Fruit fly (Drosophila melanogaster) whole organism, prepupa: Measurements from ENCODE around the gene Cdep.

ENCODE experiments used
- Blimp-1 ChIP-seq: fragments of 200-800 bp; sonication (Bioruptor generic); optimal IDR thresholded peaks from 3 replicates; lab custom pipeline; 2017; ENCODE audit warnings: missing biosample characterization, missing genetic modification characterization, mild to moderate bottlenecking, moderate library complexity, missing genetic modification reagents
- CG3032 ChIP-seq: fragments of 200-800 bp; optimal IDR thresholded peaks from 2 replicates; lab custom pipeline; 2019; ENCODE audit warnings: missing biosample characterization, mild to moderate bottlenecking, missing genetic modification characterization, moderate library complexity
- CG32006 ChIP-seq: fragments of 200-800 bp; sonication (Bioruptor generic); optimal IDR thresholded peaks from 3 replicates; lab custom pipeline; 2017; ENCODE audit warnings: missing biosample characterization, mild to moderate bottlenecking, missing genetic modification characterization
- CG7368 ChIP-seq: fragments of 200-800 bp; sonication (Bioruptor generic); optimal IDR thresholded peaks from 3 replicates; lab custom pipeline; 2016; ENCODE audit warnings: missing biosample characterization, missing genetic modification characterization
- Ets96B ChIP-seq: fragments of 200-800 bp; optimal IDR thresholded peaks from 2 replicates; lab custom pipeline; 2019; ENCODE audit warnings: missing biosample characterization, mild to moderate bottlenecking, missing genetic modification characterization, moderate library complexity
- Gug ChIP-seq: fragments of 200-800 bp; sonication (Bioruptor generic); IDR thresholded peaks from 2 replicates; pipeline ENCODE4 v1.3.6; 2022; ENCODE audit warnings: missing biosample characterization, missing genetic modification characterization

DNA sequence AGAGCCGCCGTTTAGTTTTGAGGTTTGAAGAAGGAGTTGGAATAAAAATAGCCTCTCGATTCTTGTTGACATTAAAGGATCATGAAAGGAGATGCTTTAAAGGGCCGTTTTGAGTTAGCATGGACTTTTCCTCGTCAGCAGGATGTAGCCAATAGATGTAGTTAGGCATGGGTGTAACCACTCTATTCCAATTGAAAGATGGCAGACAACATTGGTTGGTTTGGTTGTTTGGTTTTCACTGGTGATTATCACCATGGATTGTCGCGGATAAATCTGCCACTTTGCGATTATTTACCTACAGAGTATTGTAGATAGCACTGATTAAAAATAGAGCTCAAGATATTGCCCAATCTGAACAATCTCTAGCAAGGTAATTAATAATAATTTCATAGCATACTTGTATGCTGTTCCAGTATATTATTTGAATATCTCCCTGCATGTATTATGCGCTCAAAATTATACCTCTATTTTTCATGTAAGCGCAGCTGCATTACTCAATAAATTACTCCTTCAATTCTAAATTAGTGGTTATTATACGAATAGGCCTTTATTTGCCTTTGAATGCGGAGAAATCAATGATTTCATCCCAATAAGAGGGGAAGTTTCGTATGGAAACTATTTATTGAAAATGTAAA is 62.7 kb downstream of the Cdep start:
- TF ChIP-seq Ets96B (tag; lab: Kevin White, UChicago) (no peak), Blimp-1 (GFP tag; lab: Kevin White, UChicago) (no peak), Gug (GFP tag; lab: Robert Waterston, UW) (no peak), CG32006 (no peak), CG3032 (no peak), CG7368 (no peak)
